Fruit fly (Drosophila melanogaster): ENCODE data around the gene sd.

Gene sd

dm6 chrX:15816905-15817304 lies 12.7 kb downstream of the sd start:
- TF ChIP-seq CG17801 (GFP tag; optimal IDR thresholded peaks at IDR 0.05; ENCODE audit: partially characterized antibody) = no peak

dm6 chrX:15817823-15818222 lies 13.7 kb downstream of the sd start:
- no peak for TF ChIP-seq CG17801 (GFP tag; optimal IDR thresholded peaks at IDR 0.05; ENCODE audit: partially characterized antibody)

DNA sequence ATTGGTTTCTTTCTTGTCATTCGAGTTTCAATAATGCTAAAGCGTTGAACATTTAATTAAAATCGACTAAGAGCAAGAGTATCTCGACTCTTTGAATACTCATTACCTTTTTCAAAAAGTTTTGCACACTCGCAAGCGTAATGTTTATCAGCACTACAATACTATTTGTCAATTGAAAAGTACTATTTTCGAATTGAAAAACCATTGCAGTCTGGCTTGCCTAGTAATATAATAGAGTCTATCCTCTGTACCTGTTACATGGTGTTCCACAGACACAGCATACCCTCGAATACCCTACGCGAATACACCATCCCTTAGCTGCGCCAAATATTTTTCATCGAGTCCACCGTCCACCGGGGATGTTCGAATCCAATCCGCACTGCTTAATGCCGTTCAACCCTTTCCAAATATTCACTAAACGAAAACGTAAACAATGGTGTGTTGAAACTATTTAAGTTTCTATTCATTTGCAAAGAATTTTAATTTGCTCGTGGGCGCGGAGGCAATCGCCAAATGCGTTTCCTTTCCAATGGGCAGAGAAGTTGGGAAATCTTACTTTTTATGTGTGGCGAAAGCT lies 14.5 kb downstream of the sd start:
- TF ChIP-seq CG17801 (GFP tag; optimal IDR thresholded peaks at IDR 0.05; ENCODE audit: partially characterized antibody) = no peak

- TF ChIP-seq CG17801 (GFP tag; optimal IDR thresholded peaks at IDR 0.05; ENCODE audit: partially characterized antibody) = no peak
Observed at dm6 chrX:15822363-15822762, 18.2 kb downstream of the sd start.

DNA sequence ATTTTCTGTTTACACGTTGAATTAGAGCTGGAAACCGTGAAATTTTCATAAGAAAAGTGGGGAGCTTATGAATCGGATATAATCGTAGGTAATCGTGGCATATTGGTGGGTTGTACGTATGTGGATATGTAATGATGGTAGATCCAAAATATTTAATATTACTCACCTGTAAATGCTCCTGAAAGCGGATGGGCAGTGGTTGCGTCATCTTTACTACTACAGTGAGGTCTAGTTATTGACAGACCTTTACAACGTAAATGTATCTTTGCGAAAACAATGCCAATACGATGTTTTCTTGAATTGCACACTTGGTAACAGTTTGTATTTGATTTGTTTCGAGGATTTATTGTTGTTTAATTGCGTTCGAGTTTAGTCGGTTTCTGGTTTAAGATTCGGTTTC lies 29.8 kb downstream of the sd start:
- TF ChIP-seq CG17801 (GFP tag; optimal IDR thresholded peaks at IDR 0.05; ENCODE audit: partially characterized antibody) = no peak

DNA sequence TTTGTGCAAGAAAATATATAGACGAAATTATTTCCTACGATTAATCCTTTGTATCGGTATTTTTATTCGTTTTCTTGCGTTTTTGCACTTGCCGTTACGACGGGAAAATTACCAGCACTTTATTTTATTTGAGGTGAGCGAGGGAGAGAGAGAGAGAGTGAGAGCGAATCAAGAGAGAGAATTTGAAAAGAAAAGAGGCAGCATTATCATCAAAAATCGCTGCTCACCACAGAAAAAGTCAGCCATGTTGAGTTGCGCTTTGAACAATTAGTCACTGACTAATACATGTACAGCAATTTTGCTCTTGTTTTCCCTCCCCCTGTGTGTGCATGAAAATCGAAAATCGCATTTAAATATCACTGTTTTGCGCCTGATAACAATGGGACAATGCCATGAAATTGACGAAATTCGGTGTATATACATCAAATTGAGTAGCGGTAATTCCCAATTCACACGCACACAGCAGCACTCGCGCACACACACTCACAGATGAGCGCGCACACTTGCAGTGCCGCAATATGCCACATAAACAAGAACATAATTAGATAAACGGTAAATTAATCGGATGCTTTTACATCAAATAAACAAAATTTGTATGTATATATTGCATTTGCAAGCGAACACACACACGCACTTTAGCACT lies 30.5 kb downstream of the sd start:
- TF ChIP-seq CG17801 (GFP tag; optimal IDR thresholded peaks at IDR 0.05; ENCODE audit: partially characterized antibody) = no peak

- TF ChIP-seq CG17801 (GFP tag; optimal IDR thresholded peaks at IDR 0.05; ENCODE audit: partially characterized antibody) = no peak
Observed at dm6 chrX:15835393-15835792, 31.2 kb downstream of the sd start, which contains the start of gene Chc. TSS of gene Chc (minus strand) at chrX:15835490.

DNA sequence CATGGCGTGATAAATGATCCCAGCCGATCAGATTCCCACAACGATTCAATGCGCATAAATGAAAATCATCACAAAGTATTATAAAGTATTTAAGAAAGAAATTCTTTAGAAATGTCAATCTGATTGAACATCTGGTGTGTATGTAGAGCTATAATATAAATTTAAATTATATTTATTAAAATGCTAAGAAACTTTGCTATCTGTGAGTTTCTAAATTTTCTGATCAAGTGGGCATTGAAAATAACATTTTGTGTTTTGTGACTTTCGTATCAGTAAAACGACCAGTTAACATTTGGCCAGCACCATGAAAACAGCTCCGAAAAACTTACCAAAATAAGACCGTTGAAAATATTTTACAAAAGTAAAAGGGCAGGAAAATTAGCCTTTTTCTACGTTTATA lies 33.4 kb downstream of the sd start, which contains the start of gene CG8565:
CG8565 (plus strand) TSS at position 301 of the 400 bp plus-strand sequence.
- no peak for TF ChIP-seq CG17801 (GFP tag; optimal IDR thresholded peaks at IDR 0.05; ENCODE audit: partially characterized antibody)

DNA sequence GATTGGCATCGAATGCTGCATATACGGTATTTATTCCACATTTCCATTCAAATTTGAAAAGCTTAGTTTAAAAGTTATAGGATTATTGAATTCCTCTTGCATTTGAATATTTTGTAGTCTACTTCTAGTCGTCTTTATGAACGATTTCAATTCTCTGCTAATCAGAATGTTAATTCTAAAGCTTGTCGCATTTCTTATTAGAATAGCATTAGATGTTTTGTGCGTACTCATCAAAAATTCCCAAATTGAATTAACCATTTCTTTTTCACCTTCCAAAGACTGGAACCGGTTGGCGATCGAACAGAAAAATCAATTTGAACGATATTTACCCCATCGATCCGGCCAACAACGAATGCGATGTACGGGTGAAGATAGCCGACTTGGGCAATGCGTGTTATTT lies 35.8 kb downstream of the sd start:
- no peak for TF ChIP-seq CG17801 (GFP tag; optimal IDR thresholded peaks at IDR 0.05; ENCODE audit: partially characterized antibody)

dm6 chrX:15841346-15841745 lies 37.2 kb downstream of the sd start:
- TF ChIP-seq CG17801 (GFP tag; optimal IDR thresholded peaks at IDR 0.05; ENCODE audit: partially characterized antibody) = no peak

DNA sequence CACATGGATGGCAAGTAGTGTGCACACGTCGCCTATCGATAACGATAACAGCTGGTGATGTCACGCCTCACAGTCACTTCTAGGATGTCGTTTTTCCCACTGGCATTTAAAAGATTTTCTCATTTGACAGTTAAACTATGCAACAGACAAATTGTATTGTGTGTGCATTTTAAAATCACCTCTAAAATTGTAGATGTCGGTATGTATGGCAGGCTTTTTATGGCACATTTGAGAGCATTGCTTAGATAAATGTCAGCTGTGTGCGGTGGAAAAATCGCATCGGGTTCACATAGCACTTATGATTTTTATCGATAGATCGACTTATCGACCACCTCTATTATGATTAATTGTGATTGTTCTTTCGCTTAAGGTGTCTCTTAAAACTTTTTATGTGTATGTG lies 40.0 kb downstream of the sd start, which contains the start of the genes ArgRS and CG8578:
ArgRS (minus strand) TSS at position 7 of the 400 bp plus-strand sequence.
CG8578 (plus strand) TSS at position 338 of the 400 bp plus-strand sequence.
- peak; percentile 20 for TF ChIP-seq CG17801 (GFP tag; optimal IDR thresholded peaks at IDR 0.05; ENCODE audit: partially characterized antibody)

dm6 chrX:15849021-15849420 lies 44.9 kb downstream of the sd start, which contains the start of gene sun:
TSS of gene sun (minus strand) at chrX:15849258.
- TF ChIP-seq CG17801 (GFP tag; optimal IDR thresholded peaks at IDR 0.05; ENCODE audit: partially characterized antibody) = peak; percentile 19

DNA sequence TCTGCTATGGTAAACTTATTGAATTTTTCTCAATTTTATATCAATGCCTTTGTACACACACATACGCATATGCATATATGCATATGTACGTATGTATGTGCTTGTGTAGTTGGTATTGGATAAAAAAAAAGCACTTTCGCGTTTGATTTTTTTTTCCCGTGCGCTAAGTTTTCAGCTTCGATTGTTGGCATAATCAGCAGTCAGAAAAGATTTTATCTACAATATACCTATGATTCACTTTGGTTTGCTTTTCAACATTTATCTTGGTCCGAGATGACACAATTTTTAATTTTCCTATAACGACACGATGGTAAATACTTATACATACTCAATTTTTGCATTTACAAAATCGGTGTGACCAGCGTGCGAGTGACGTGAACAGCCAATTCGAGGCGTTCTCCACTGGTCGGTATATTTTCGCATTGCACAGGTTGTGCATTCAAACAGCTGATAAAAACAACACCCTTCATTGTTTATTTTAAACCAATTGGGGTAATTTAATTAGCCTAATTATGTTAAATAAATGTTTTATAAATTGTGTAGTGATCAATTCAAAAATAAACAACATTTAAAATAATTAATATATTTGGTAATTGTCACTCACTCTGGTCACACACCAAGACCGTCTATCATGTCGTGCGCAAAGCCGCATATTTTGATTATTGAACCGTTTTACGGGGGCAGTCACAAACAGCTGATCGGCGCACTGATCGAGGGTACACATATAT lies 48.8 kb downstream of the sd start, which contains the start of the genes UBL3 and CG15914:
UBL3 (minus strand) TSS at position 361 of the 728 bp plus-strand sequence.
CG15914 (plus strand) TSS at position 607 of the 728 bp plus-strand sequence.
- peak; percentile 56 for TF ChIP-seq CG17801 (GFP tag; optimal IDR thresholded peaks at IDR 0.05; ENCODE audit: partially characterized antibody)

- no peak for TF ChIP-seq CG17801 (GFP tag; optimal IDR thresholded peaks at IDR 0.05; ENCODE audit: partially characterized antibody)
Observed at dm6 chrX:15857601-15858284, 53.6 kb downstream of the sd start, which contains the start of the genes CG46440 and Myb. TSS of gene CG46440 (minus strand) at chrX:15857823. TSS of gene Myb (minus strand) at chrX:15857823.

DNA sequence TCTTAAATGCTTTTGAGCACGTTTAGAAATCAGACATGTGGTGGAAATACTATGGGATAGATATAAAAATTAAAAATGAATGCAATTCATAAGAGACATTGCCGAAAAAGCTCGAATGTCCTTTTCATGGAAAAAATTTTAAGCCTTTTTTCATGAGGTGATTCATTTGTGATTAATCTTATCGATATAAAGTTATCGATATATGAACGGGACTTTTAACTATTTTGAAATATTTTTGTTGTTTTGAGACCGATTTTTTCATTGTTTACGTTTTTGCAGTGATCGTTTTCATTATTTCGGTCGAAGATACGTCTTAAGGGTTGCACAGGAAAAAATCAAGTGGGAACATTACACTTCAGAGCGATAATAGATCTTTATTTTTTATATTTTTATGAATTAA lies 55.2 kb downstream of the sd start, which contains the start of gene AlkB:
AlkB (minus strand) TSS at position 101 of the 400 bp plus-strand sequence.
- TF ChIP-seq CG17801 (GFP tag; optimal IDR thresholded peaks at IDR 0.05; ENCODE audit: partially characterized antibody) = no peak
